Worm (Caenorhabditis elegans) whole organism, L3 larva: ENCODE results near the gene mrpl-42.

ENCODE experiments used
- ZK546.5 ChIP-seq: sonication (generic microtip); optimal IDR thresholded peaks from 2 replicates; lab custom pipeline; 2017; ENCODE audit warnings: missing biosample characterization, missing genetic modification characterization
- aly-2 ChIP-seq: fragments of 150-350 bp; optimal IDR thresholded peaks from 2 replicates; lab custom pipeline; 2014; ENCODE audit warnings: missing biosample characterization, missing genetic modification characterization
- egl-5 ChIP-seq: fragments of 150-350 bp; optimal IDR thresholded peaks from 2 replicates; lab custom pipeline; 2017; ENCODE audit warnings: missing biosample characterization, missing genetic modification reagents, missing genetic modification characterization, inconsistent platforms
- elt-1 ChIP-seq: fragments of 150-350 bp; optimal IDR thresholded peaks from 2 replicates; lab custom pipeline; 2014; ENCODE audit warnings: missing biosample characterization, missing genetic modification characterization
- lin-15B ChIP-seq: fragments of 150-350 bp; optimal IDR thresholded peaks from 2 replicates; lab custom pipeline; 2014; ENCODE audit warnings: missing biosample characterization, missing genetic modification characterization
- lin-39 ChIP-seq: fragments of 150-350 bp; optimal IDR thresholded peaks from 2 replicates; lab custom pipeline; 2018; ENCODE audit warnings: missing biosample characterization, missing genetic modification reagents, missing genetic modification characterization
- nfya-1 ChIP-seq: sonication (generic microtip); optimal IDR thresholded peaks from 2 replicates; lab custom pipeline; 2017; ENCODE audit warnings: missing genetic modification characterization, mild to moderate bottlenecking, missing compliant biosample characterization, antibody characterized with exemption, moderate library complexity; ENCODE audit not compliant: insufficient read depth
- nhr-237 ChIP-seq: fragments of 150-350 bp; optimal IDR thresholded peaks from 2 replicates; lab custom pipeline; 2014; ENCODE audit warnings: missing biosample characterization, missing genetic modification characterization
- nhr-77 ChIP-seq: fragments of 150-350 bp; optimal IDR thresholded peaks from 2 replicates; lab custom pipeline; 2014; ENCODE audit warnings: missing biosample characterization, missing genetic modification characterization

DNA sequence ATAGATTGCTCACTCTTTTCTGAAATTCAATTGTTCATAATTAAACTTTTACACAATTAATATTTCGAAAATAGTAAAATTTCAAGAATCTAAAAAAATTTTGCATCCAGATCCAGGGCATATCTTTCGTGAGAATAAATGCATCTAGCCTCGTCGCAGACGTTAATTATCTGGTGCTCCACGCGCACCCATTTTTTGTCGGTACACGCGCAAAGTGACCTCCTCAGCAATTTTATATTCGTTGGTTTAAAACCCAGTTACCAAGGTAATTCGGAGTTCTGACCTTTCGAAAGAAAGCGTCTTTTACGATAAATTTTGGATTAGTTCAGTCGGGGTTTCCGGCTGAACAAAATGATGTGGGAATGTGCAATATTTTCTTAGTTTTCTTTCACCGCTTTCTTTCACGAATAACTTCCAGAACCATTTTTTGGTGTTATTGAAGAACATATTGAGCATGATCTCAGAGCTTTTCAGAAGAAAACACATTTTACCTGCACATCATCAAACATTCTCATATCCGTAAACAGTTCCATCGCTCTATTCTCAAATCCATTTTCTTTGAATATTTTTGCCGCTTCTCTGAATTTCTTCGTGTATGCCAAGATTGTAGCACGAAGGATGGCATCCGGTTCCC is 46.0 kb upstream of the mrpl-42 start:
- TF ChIP-seq nfya-1: no peak
- no peak for TF ChIP-seq aly-2 (tag; lab: Kevin White, UChicago)
- TF ChIP-seq lin-39 (tag; lab: Kevin White, UChicago): no peak
- TF ChIP-seq nhr-237 (tag; lab: Kevin White, UChicago): no peak
- TF ChIP-seq elt-1: no peak
- no peak for TF ChIP-seq lin-15B (tag; lab: Kevin White, UChicago)
- no peak for TF ChIP-seq ZK546.5 (tag; lab: Kevin White, UChicago)
- no peak for TF ChIP-seq nhr-77 (tag; lab: Kevin White, UChicago)
- no peak for TF ChIP-seq egl-5 (tag; lab: Kevin White, UChicago)
